Worm (Caenorhabditis elegans) whole organism, young adult: ENCODE results near the gene C28C12.12.

Experiments used
- B0261.1 ChIP-seq: sonication (generic microtip); optimal IDR thresholded peaks from 2 replicates; lab custom pipeline; 2016; ENCODE audit warnings: mild to moderate bottlenecking, missing genetic modification characterization, moderate library complexity, missing compliant biosample characterization
- ZK185.1 ChIP-seq: sonication (generic microtip); optimal IDR thresholded peaks from 2 replicates; lab custom pipeline; 2016; ENCODE audit warnings: mild to moderate bottlenecking, missing genetic modification characterization, missing compliant biosample characterization; ENCODE audit not compliant: poor library complexity, severe bottlenecking

ce11 chrIV:8540268-8540667 is 44.1 kb upstream of the C28C12.12 start:
- TF ChIP-seq B0261.1 (tag; lab: Kevin White, UChicago) (no peak), ZK185.1 (tag; lab: Kevin White, UChicago) (no peak)
